Worm (Caenorhabditis elegans) whole organism, L3 larva: ENCODE data around the gene ins-1.
A peak's percentile ranks its signal among the peaks of the same experiment; 100 is the strongest.

Experiments used
- elt-2 ChIP-seq: sonication (generic microtip); optimal IDR thresholded peaks from 2 replicates; lab custom pipeline; 2016; ENCODE audit warnings: missing genetic modification reagents, mild to moderate bottlenecking, missing genetic modification characterization, missing compliant biosample characterization
- lin-15B ChIP-seq: fragments of 150-350 bp; optimal IDR thresholded peaks from 2 replicates; lab custom pipeline; 2014; ENCODE audit warnings: missing biosample characterization, missing genetic modification characterization
- nhr-237 ChIP-seq: fragments of 150-350 bp; optimal IDR thresholded peaks from 2 replicates; lab custom pipeline; 2014; ENCODE audit warnings: missing biosample characterization, missing genetic modification characterization
- nhr-67 ChIP-seq: fragments of 150-350 bp; optimal IDR thresholded peaks from 2 replicates; lab custom pipeline; 2014; ENCODE audit warnings: missing biosample characterization, missing genetic modification characterization
- zag-1 ChIP-seq: fragments of 150-350 bp; optimal IDR thresholded peaks from 2 replicates; lab custom pipeline; 2014; ENCODE audit warnings: missing biosample characterization, missing genetic modification characterization

DNA sequence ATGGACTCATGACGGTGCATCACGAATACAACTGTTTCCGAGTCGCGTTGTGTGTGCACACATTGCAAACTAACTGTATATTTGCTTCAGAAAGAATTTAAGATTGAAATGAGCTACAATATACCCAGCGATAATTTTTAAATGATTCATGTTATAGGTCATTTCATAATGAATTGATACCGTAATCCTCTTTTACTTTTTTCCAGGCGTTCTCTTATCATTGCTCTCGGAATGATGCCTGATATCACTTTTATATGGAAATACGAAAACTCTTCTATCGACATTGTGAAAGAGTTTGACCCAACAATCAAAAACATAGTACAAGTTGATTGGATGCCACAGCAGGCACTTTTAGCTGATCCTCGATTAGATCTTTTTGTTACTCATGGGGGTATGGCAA is 29.9 kb downstream of the ins-1 start:
- TF ChIP-seq lin-15B (no peak), nhr-237 (tag; lab: Kevin White, UChicago) (no peak), elt-2 (tag; lab: Kevin White, UChicago) (peak; percentile 85), zag-1 (no peak), nhr-67 (tag; lab: Kevin White, UChicago) (no peak)
